Fruit fly (Drosophila melanogaster): ENCODE measurements around the gene Polr3F.

Polr3F gene

dm6 chr3R:22340207-22340606 is 27.0 kb downstream of the Polr3F start, which contains the start of gene CG5388:
TSS of gene CG5388 (minus strand) at chr3R:22340307.
- no peak for TF ChIP-seq CG9948 (tag; optimal IDR thresholded peaks at IDR 0.05)
- no peak for TF ChIP-seq CG8159 (tag; optimal IDR thresholded peaks at IDR 0.05)
- TF ChIP-seq fd96Ca (GFP tag; IDR thresholded peaks at IDR 0.05): no peak
- no peak for TF ChIP-seq Pif1B (GFP tag; optimal IDR thresholded peaks at IDR 0.05)
- no peak for TF ChIP-seq CG15710 (tag; optimal IDR thresholded peaks at IDR 0.05)
- TF ChIP-seq CG32121 (GFP tag; IDR thresholded peaks at IDR 0.05): no peak
- no peak for TF ChIP-seq CG17806 (tag; optimal IDR thresholded peaks at IDR 0.05)
- no peak for TF ChIP-seq rn (GFP tag; IDR thresholded peaks at IDR 0.05)
- TF ChIP-seq CG12605 (GFP tag; IDR thresholded peaks at IDR 0.05): no peak
- TF ChIP-seq EcR (GFP tag; optimal IDR thresholded peaks at IDR 0.05): no peak
- TF ChIP-seq CG4496 (GFP tag; IDR thresholded peaks at IDR 0.05): no peak
- TF ChIP-seq CG14655 (GFP tag; optimal IDR thresholded peaks at IDR 0.05): no peak
- no peak for TF ChIP-seq CG10348 (GFP tag; IDR thresholded peaks at IDR 0.05)
- TF ChIP-seq CG8301 (tag; optimal IDR thresholded peaks at IDR 0.05): no peak
- TF ChIP-seq Pif1A (GFP tag; optimal IDR thresholded peaks at IDR 0.05): no peak
- TF ChIP-seq D1 (tag; optimal IDR thresholded peaks at IDR 0.05): no peak
- no peak for TF ChIP-seq Snoo (tag; optimal IDR thresholded peaks at IDR 0.05)

dm6 chr3R:22339510-22339909 is 27.7 kb downstream of the Polr3F start:
- TF ChIP-seq rn (GFP tag; IDR thresholded peaks at IDR 0.05): peak; percentile 42; the same call in 1 of the 2 replicates
- TF ChIP-seq CG17806 (tag; optimal IDR thresholded peaks at IDR 0.05): peak; percentile 70
- no peak for TF ChIP-seq D1 (tag; optimal IDR thresholded peaks at IDR 0.05)
- peak; percentile 64 for TF ChIP-seq Snoo (tag; optimal IDR thresholded peaks at IDR 0.05)
- TF ChIP-seq CG4496 (GFP tag; IDR thresholded peaks at IDR 0.05): peak; percentile 76; the same call in 2 of the 3 replicates
- TF ChIP-seq Pif1B (GFP tag; optimal IDR thresholded peaks at IDR 0.05): peak; percentile 53
- TF ChIP-seq CG8301 (tag; optimal IDR thresholded peaks at IDR 0.05): peak; percentile 58
- peak; percentile 77 for TF ChIP-seq CG8159 (tag; optimal IDR thresholded peaks at IDR 0.05)
- peak; percentile 49 for TF ChIP-seq CG34367 (tag; optimal IDR thresholded peaks at IDR 0.05)
- no peak; the same call in 1 of the 2 replicates for TF ChIP-seq CG32121 (GFP tag; IDR thresholded peaks at IDR 0.05)
- TF ChIP-seq CG10348 (GFP tag; IDR thresholded peaks at IDR 0.05): no peak
- peak; percentile 76 for TF ChIP-seq CG15710 (tag; optimal IDR thresholded peaks at IDR 0.05)
- TF ChIP-seq CG12605 (GFP tag; IDR thresholded peaks at IDR 0.05): no peak
- TF ChIP-seq Pif1A (GFP tag; optimal IDR thresholded peaks at IDR 0.05): peak; percentile 71
- peak; percentile 69 for TF ChIP-seq CG14655 (GFP tag; optimal IDR thresholded peaks at IDR 0.05)
- TF ChIP-seq CG9948 (tag; optimal IDR thresholded peaks at IDR 0.05): peak; percentile 61
- no peak for TF ChIP-seq EcR (GFP tag; optimal IDR thresholded peaks at IDR 0.05)
- peak; percentile 71; the same call in 2 of the 3 replicates for TF ChIP-seq fd96Ca (GFP tag; IDR thresholded peaks at IDR 0.05)
- peak; percentile 57; the same call in 1 of the 2 replicates for TF ChIP-seq Ets98B (GFP tag; IDR thresholded peaks at IDR 0.05)
- peak; percentile 55 for TF ChIP-seq CG13204 (GFP tag; optimal IDR thresholded peaks at IDR 0.05)
- TF ChIP-seq gl (tag; optimal IDR thresholded peaks at IDR 0.05): peak; percentile 49

dm6 chr3R:22334050-22334449 is 33.1 kb downstream of the Polr3F start, which contains the start of gene CG5391:
TSS of gene CG5391 (minus strand) at chr3R:22334150.
- TF ChIP-seq CG17806 (tag; optimal IDR thresholded peaks at IDR 0.05) (no peak), CG8301 (tag; optimal IDR thresholded peaks at IDR 0.05) (no peak), CG4496 (GFP tag; IDR thresholded peaks at IDR 0.05) (no peak)

- no peak for TF ChIP-seq CG9948 (tag; optimal IDR thresholded peaks at IDR 0.05)
- TF ChIP-seq CG32121 (GFP tag; IDR thresholded peaks at IDR 0.05): no peak
- TF ChIP-seq CG12605 (GFP tag; IDR thresholded peaks at IDR 0.05): no peak
- TF ChIP-seq EcR (GFP tag; optimal IDR thresholded peaks at IDR 0.05): no peak
- no peak for TF ChIP-seq Ets98B (GFP tag; IDR thresholded peaks at IDR 0.05)
- TF ChIP-seq gl (tag; optimal IDR thresholded peaks at IDR 0.05): no peak
These were observed 35.5 kb downstream of the Polr3F start, which contains the start of gene CG13862 for dm6 chr3R:22331691-22332090. TSS of gene CG13862 (plus strand) at chr3R:22331991.

dm6 chr3R:22330512-22331119 is 36.6 kb downstream of the Polr3F start, which contains the start of gene CG33721:
TSS of gene CG33721 (plus strand) at chr3R:22331069.
- no peak for TF ChIP-seq rn (GFP tag; IDR thresholded peaks at IDR 0.05)
- no peak for TF ChIP-seq fd96Ca (GFP tag; IDR thresholded peaks at IDR 0.05)
- TF ChIP-seq CG14655 (GFP tag; optimal IDR thresholded peaks at IDR 0.05): no peak
- no peak for TF ChIP-seq Ets98B (GFP tag; IDR thresholded peaks at IDR 0.05)
- TF ChIP-seq CG34367 (tag; optimal IDR thresholded peaks at IDR 0.05): no peak
- TF ChIP-seq CG17806 (tag; optimal IDR thresholded peaks at IDR 0.05): no peak
- no peak for TF ChIP-seq CG8301 (tag; optimal IDR thresholded peaks at IDR 0.05)
- TF ChIP-seq CG8159 (tag; optimal IDR thresholded peaks at IDR 0.05): no peak
- no peak for TF ChIP-seq CG12605 (GFP tag; IDR thresholded peaks at IDR 0.05)
- no peak for TF ChIP-seq CG15710 (tag; optimal IDR thresholded peaks at IDR 0.05)
- no peak for TF ChIP-seq D1 (tag; optimal IDR thresholded peaks at IDR 0.05)
- no peak for TF ChIP-seq gl (tag; optimal IDR thresholded peaks at IDR 0.05)
- no peak for TF ChIP-seq CG4496 (GFP tag; IDR thresholded peaks at IDR 0.05)
- no peak for TF ChIP-seq CG32121 (GFP tag; IDR thresholded peaks at IDR 0.05)
- TF ChIP-seq Snoo (tag; optimal IDR thresholded peaks at IDR 0.05): no peak
- TF ChIP-seq Pif1A (GFP tag; optimal IDR thresholded peaks at IDR 0.05): no peak
- TF ChIP-seq CG10348 (GFP tag; IDR thresholded peaks at IDR 0.05): no peak

dm6 chr3R:22328665-22329350 is 38.4 kb downstream of the Polr3F start, which contains the start of gene CG7080:
TSS of gene CG7080 (plus strand) at chr3R:22329300.
- TF ChIP-seq CG14655 (GFP tag; optimal IDR thresholded peaks at IDR 0.05) (peak; percentile 14), CG8301 (tag; optimal IDR thresholded peaks at IDR 0.05) (no peak), CG8159 (tag; optimal IDR thresholded peaks at IDR 0.05) (peak; percentile 25), D1 (tag; optimal IDR thresholded peaks at IDR 0.05) (no peak), CG12605 (GFP tag; IDR thresholded peaks at IDR 0.05) (no peak), Pif1A (GFP tag; optimal IDR thresholded peaks at IDR 0.05) (peak; percentile 12), CG4496 (GFP tag; IDR thresholded peaks at IDR 0.05) (no peak), Snoo (tag; optimal IDR thresholded peaks at IDR 0.05) (no peak), CG13204 (GFP tag; optimal IDR thresholded peaks at IDR 0.05) (no peak)
